Fruit fly (Drosophila melanogaster) whole organism: Measurements from ENCODE around the gene Gart.

Source experiments
- CG8478 ChIP-seq: fragments of >200 bp; optimal IDR thresholded peaks from 2 replicates; lab custom pipeline; 2018; ENCODE audit warnings: inconsistent platforms
- pan ChIP-seq: fragments of >200 bp; optimal IDR thresholded peaks from 2 replicates; lab custom pipeline; 2017
- usp ChIP-seq: fragments of >200 bp; optimal IDR thresholded peaks from 2 replicates; lab custom pipeline; 2017; ENCODE audit warnings: missing biosample characterization, missing genetic modification characterization, mixed read lengths

DNA sequence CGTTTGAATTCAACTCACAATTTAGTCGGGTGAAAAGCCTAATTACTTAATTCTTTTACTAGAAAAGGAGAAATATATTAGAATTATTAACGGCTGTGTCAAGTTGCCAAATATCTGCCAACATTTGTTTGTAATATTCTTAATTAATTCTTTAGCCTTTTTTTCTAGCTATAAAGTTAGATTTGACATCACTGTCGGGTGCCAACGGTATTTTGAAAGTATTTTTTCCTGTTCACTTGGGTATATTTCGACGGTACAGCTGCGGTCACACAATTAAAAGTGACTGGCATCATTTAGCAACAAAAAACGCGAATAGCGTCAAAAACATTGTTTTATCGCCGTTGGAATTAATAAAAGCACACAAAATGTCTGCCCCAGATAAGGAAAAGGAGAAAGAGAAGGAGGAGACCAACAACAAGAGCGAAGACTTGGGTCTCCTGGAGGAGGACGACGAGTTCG lies 40.1 kb upstream of the Gart start, which contains the start of gene Sem1:
- TF ChIP-seq CG8478 (no peak), usp (GFP tag; lab: Kevin White, UChicago) (no peak), pan (lab: Kevin White, UChicago) (no peak)
